Worm (Caenorhabditis elegans) whole organism, young adult: ENCODE results near the gene cpn-2.

Source experiments
- B0261.1 ChIP-seq: sonication (generic microtip); optimal IDR thresholded peaks from 2 replicates; lab custom pipeline; 2016; ENCODE audit warnings: mild to moderate bottlenecking, missing genetic modification characterization, moderate library complexity, missing compliant biosample characterization
- B0336.3 ChIP-seq: fragments of 200-800 bp; sonication (Bioruptor generic); IDR thresholded peaks from 2 replicates; pipeline ENCODE4 v1.3.6; 2022; ENCODE audit warnings: missing genetic modification characterization, missing compliant biosample characterization
- D2030.7 ChIP-seq: fragments of 200-800 bp; sonication (Bioruptor generic); IDR thresholded peaks from 2 replicates; pipeline ENCODE4 v1.3.6; 2022; ENCODE audit warnings: missing genetic modification reagents, missing genetic modification characterization, missing compliant biosample characterization
- F10E7.11 ChIP-seq: sonication (generic microtip); optimal IDR thresholded peaks from 2 replicates; lab custom pipeline; 2017; ENCODE audit warnings: mild to moderate bottlenecking, missing genetic modification characterization, moderate library complexity, missing compliant biosample characterization
- F55B11.4 ChIP-seq: sonication (generic microtip); optimal IDR thresholded peaks from 2 replicates; lab custom pipeline; 2016; ENCODE audit warnings: missing compliant biosample characterization, missing genetic modification characterization, borderline replicate concordance; ENCODE audit not compliant: insufficient read depth
- K12H6.12 ChIP-seq: fragments of 200-800 bp; sonication (Bioruptor generic); optimal IDR thresholded peaks from 2 replicates; lab custom pipeline; 2018; ENCODE audit warnings: mild to moderate bottlenecking, missing genetic modification characterization, missing compliant biosample characterization
- Y53F4B.3 ChIP-seq: fragments of 200-800 bp; sonication (Bioruptor generic); IDR thresholded peaks from 2 replicates; pipeline ENCODE4 v1.3.6; 2022; ENCODE audit warnings: missing genetic modification reagents, missing genetic modification characterization, missing compliant biosample characterization
- akir-1 ChIP-seq: fragments of 200-800 bp; sonication (Bioruptor generic); optimal IDR thresholded peaks from 2 replicates; lab custom pipeline; 2018; ENCODE audit warnings: mild to moderate bottlenecking, missing genetic modification characterization, moderate library complexity, missing compliant biosample characterization
- athp-1 ChIP-seq: sonication (generic microtip); optimal IDR thresholded peaks from 2 replicates; lab custom pipeline; 2017; ENCODE audit warnings: mild to moderate bottlenecking, missing genetic modification characterization, missing compliant biosample characterization
- attf-5 ChIP-seq: fragments of 200-800 bp; sonication (Bioruptor generic); optimal IDR thresholded peaks from 2 replicates; lab custom pipeline; 2018; ENCODE audit warnings: mild to moderate bottlenecking, missing genetic modification characterization, missing compliant biosample characterization
- attf-6 ChIP-seq: fragments of 200-800 bp; sonication (Bioruptor generic); IDR thresholded peaks from 2 replicates; pipeline ENCODE4 v1.3.6; 2022; ENCODE audit warnings: missing genetic modification reagents, missing genetic modification characterization, missing compliant biosample characterization
- ceh-100 ChIP-seq: fragments of 200-800 bp; sonication (Bioruptor generic); IDR thresholded peaks from 2 replicates; pipeline ENCODE4 v1.3.6; 2022; ENCODE audit warnings: missing genetic modification reagents, missing genetic modification characterization, missing compliant biosample characterization
- ceh-27 ChIP-seq: fragments of 200-800 bp; sonication (Bioruptor generic); optimal IDR thresholded peaks from 2 replicates; lab custom pipeline; 2018; ENCODE audit warnings: mild to moderate bottlenecking, missing genetic modification characterization, moderate library complexity, missing compliant biosample characterization
- dpff-1 ChIP-seq: sonication (generic microtip); optimal IDR thresholded peaks from 2 replicates; lab custom pipeline; 2017; ENCODE audit warnings: mild to moderate bottlenecking, missing genetic modification characterization, missing compliant biosample characterization
- efl-1 ChIP-seq: fragments of 150-350 bp; optimal IDR thresholded peaks from 2 replicates; lab custom pipeline; 2014; ENCODE audit warnings: missing biosample characterization, missing genetic modification reagents, missing genetic modification characterization
- fkh-3 ChIP-seq: sonication (generic microtip); optimal IDR thresholded peaks from 2 replicates; lab custom pipeline; 2016; ENCODE audit warnings: mild to moderate bottlenecking, missing genetic modification characterization, missing compliant biosample characterization
- hmg-1.2 ChIP-seq: fragments of 200-800 bp; sonication (Bioruptor generic); IDR thresholded peaks from 2 replicates; pipeline ENCODE4 v1.3.6; 2022; ENCODE audit warnings: missing genetic modification reagents, missing genetic modification characterization, missing compliant biosample characterization
- hmg-20 ChIP-seq: fragments of 200-800 bp; sonication (Bioruptor generic); IDR thresholded peaks from 2 replicates; pipeline ENCODE4 v1.3.6; 2022; ENCODE audit warnings: missing genetic modification reagents, missing genetic modification characterization, missing compliant biosample characterization
- lin-35 ChIP-seq, 3 experiments: fragments of 150-350 bp in 2 of 3; sonication (generic microtip) in 1 of 3; optimal IDR thresholded peaks; 2 replicates each; lab custom pipeline; 2014 to 2018; ENCODE audit warnings: missing biosample characterization in 3 of 3, missing genetic modification characterization in 3 of 3, missing genetic modification reagents in 3 of 3
- madf-10 ChIP-seq: sonication (generic microtip); optimal IDR thresholded peaks from 2 replicates; lab custom pipeline; 2016; ENCODE audit warnings: mild to moderate bottlenecking, missing genetic modification characterization, missing compliant biosample characterization
- nhr-120 ChIP-seq: fragments of 200-800 bp; sonication (Bioruptor generic); IDR thresholded peaks from 2 replicates; pipeline ENCODE4 v1.3.6; 2022; ENCODE audit warnings: missing genetic modification characterization, missing compliant biosample characterization
- nhr-27 ChIP-seq: fragments of 200-800 bp; sonication (Bioruptor generic); optimal IDR thresholded peaks from 2 replicates; lab custom pipeline; 2018; ENCODE audit warnings: mild to moderate bottlenecking, missing genetic modification characterization, moderate library complexity, missing compliant biosample characterization
- pbrm-1 ChIP-seq: fragments of 200-800 bp; sonication (Bioruptor generic); IDR thresholded peaks from 2 replicates; pipeline ENCODE4 v1.3.6; 2022; ENCODE audit warnings: missing genetic modification reagents, missing genetic modification characterization, missing compliant biosample characterization
- rpc-1 ChIP-seq, 2 experiments: fragments of 150-350 bp in 1 of 2; sonication (generic microtip) in 1 of 2; optimal IDR thresholded peaks; 2 replicates each; lab custom pipeline; 2014 to 2018; ENCODE audit warnings: missing biosample characterization in 1 of 2, missing genetic modification characterization in 1 of 2, missing genetic modification reagents in 1 of 2, missing genotype in 1 of 2
- sdz-38 ChIP-seq: sonication (generic microtip); optimal IDR thresholded peaks from 2 replicates; lab custom pipeline; 2016; ENCODE audit warnings: missing genotype, missing genetic modification characterization, missing compliant biosample characterization
- unc-130 ChIP-seq: sonication (generic microtip); optimal IDR thresholded peaks from 2 replicates; lab custom pipeline; 2016; ENCODE audit warnings: missing genetic modification reagents, missing genetic modification characterization, missing compliant biosample characterization
- zim-3 ChIP-seq: sonication (generic microtip); optimal IDR thresholded peaks from 2 replicates; lab custom pipeline; 2017; ENCODE audit warnings: mild to moderate bottlenecking, missing genetic modification characterization, moderate library complexity, missing compliant biosample characterization
- ztf-25 ChIP-seq: fragments of 200-800 bp; sonication (Bioruptor generic); IDR thresholded peaks from 2 replicates; pipeline ENCODE4 v1.3.6; 2022; ENCODE audit warnings: missing genetic modification reagents, missing genetic modification characterization, missing compliant biosample characterization

The cpn-2 gene

ce11 chrII:313540-313939, 24.0 kb upstream of the cpn-2 start (continued):
- no peak for TF ChIP-seq F55B11.4 (tag; lab: Kevin White, UChicago)
- no peak for TF ChIP-seq nhr-27
- TF ChIP-seq, all 124 proteins: peak for 0

DNA sequence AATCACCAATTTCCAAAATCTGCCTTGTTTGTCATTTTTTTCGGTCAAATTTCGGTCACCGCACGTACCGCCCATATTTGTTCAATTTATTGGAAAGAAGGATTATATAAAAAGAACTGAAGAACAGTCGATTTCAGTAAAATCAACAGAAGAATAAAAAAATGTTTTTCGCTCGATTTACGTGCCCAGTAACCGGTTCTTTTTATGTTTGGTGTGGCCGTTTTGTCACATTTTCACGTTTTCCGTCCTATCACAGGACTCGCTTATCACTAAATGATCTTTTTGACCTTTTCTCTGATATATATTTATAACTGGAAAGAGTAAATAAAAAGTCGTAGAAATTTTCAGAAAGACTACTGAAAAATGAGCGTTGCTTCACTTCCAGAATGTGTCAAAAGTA, 18.1 kb upstream of the cpn-2 start, which contains the start of gene far-7:
Gene far-7, plus strand, starts transcription at position 331 of the 400 bp plus-strand sequence.
- no peak for TF ChIP-seq Y53F4B.3 (GFP tag; lab: Robert Waterston, UW)
- TF ChIP-seq ceh-100 (GFP tag; lab: Robert Waterston, UW): no peak
- no peak for TF ChIP-seq attf-6 (GFP tag; lab: Robert Waterston, UW)
- TF ChIP-seq pbrm-1 (GFP tag; lab: Robert Waterston, UW): no peak
- TF ChIP-seq B0261.1 (tag; lab: Kevin White, UChicago): no peak
- no peak for TF ChIP-seq sdz-38
- TF ChIP-seq ztf-25 (GFP tag; lab: Robert Waterston, UW): no peak
- no peak for TF ChIP-seq rpc-1 (optimal IDR thresholded peaks at IDR 0.05; lab: Kevin White, UChicago)
- no peak for TF ChIP-seq rpc-1 (tag; optimal IDR thresholded peaks at IDR 0.05; lab: Kevin White, UChicago)
- no peak for TF ChIP-seq akir-1 (GFP tag; lab: Kevin White, UChicago)

- TF ChIP-seq dpff-1 (tag; lab: Kevin White, UChicago) (no peak), hmg-1.2 (GFP tag; lab: Robert Waterston, UW) (0 out of 2 replicates have a peak, but pooled peaks have one; percentile 19)
Observed at ce11 chrII:320783-321182, 16.8 kb upstream of the cpn-2 start.

DNA sequence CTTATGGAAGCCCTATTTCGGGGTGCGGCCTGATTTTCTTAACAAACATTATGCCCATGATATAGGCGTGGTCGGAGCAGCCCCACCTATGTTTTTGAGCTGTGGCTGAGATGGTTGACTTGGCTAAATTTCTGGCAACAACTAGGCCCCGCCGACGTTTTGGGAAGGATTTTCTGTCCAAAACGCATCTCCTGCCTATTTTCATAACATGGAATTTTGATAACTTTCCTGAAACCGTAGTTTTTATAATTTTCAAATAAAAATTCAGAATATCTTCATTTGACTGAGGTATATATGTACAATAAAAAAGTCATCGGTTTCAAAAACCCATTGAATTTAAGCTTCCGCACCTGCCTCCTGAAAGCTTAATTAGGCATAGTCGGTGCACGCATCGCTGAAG, 16.4 kb upstream of the cpn-2 start:
- TF ChIP-seq hmg-1.2 (GFP tag; lab: Robert Waterston, UW) (0 out of 2 replicates have a peak, but pooled peaks have one; percentile 2), B0336.3 (GFP tag; lab: Robert Waterston, UW) (0 out of 2 replicates have a peak, but pooled peaks have one; percentile 13), nhr-120 (GFP tag; lab: Robert Waterston, UW) (no peak), efl-1 (GFP tag; lab: Kevin White, UChicago) (no peak)
- TF ChIP-seq, all 124 proteins: peak for 2

DNA sequence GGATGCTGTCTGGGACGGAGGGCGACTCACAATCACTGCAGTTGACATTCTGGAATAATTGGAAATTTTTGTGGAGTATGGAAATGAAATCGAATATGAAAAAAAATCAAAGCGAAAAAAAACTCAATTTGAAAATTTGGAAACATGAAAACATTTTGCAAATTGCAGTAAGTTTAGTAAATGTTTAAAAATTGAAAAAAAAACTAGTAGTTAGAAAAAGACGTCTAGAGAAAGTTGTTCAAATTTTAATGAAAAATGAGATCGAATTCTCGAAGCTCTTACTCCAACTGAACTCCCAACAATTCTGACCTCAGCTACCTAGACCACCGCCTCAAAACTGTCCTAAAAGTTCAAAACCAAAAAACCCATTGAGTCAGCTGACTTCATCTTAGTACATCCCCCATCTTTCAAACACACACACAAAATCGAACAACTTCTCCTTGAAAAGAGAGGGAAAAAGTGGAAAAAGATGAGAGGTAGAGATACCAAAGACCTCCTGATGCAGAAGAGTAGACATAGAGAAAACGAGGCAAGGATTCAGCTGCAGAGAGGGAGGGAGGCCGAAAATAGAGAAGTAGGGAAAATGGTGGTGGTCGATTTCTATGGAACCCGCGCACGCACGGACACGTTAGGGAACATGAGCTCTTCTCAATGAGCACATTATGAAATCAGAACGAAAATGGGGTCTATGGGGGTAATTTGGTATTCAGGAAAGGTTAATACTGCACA, 14.4 kb upstream of the cpn-2 start, which contains the start of gene K01A2.10:
Gene K01A2.10, minus strand, starts transcription at position 51 of the 729 bp plus-strand sequence.
- no peak for TF ChIP-seq hmg-20
- no peak for TF ChIP-seq D2030.7
- no peak for TF ChIP-seq zim-3 (tag; lab: Kevin White, UChicago)
- peak; percentile 31 for TF ChIP-seq ceh-27
- no peak for TF ChIP-seq F10E7.11 (tag; lab: Kevin White, UChicago)
- peak in 1 of 3 experiments; percentile 30 for TF ChIP-seq lin-35 (GFP tag; optimal IDR thresholded peaks at IDR 0.05; lab: Kevin White, UChicago)
- TF ChIP-seq fkh-3 (tag; lab: Kevin White, UChicago): no peak
- TF ChIP-seq hmg-1.2 (GFP tag; lab: Robert Waterston, UW): peak; percentile 16; the same call in 1 of the 2 replicates
- TF ChIP-seq attf-5: peak; percentile 3
- no peak for TF ChIP-seq athp-1 (tag; lab: Kevin White, UChicago)
- no peak for TF ChIP-seq madf-10 (tag; lab: Kevin White, UChicago)
- TF ChIP-seq unc-130 (GFP tag; lab: Kevin White, UChicago): no peak
- peak; percentile 37 for TF ChIP-seq K12H6.12 (tag; lab: Kevin White, UChicago)
